Fruit fly (Drosophila melanogaster): ENCODE measurements around the gene CG14624.
A peak's percentile ranks its signal among the peaks of the same experiment; 100 is the strongest.

CG14624 gene

dm6 chrX:1209251-1210020 lies 2.9 kb downstream of the CG14624 start, which contains the start of gene CG11382 (continued):
- TF ChIP-seq zen (tag; optimal IDR thresholded peaks at IDR 0.05), result peak; percentile 37
- no peak for TF ChIP-seq CG2712 (tag; optimal IDR thresholded peaks at IDR 0.05)
- TF ChIP-seq row (GFP tag; IDR thresholded peaks at IDR 0.05), result no peak
- peak; percentile 78 for TF ChIP-seq CG4707 (GFP tag; optimal IDR thresholded peaks at IDR 0.05)
- TF ChIP-seq cad (GFP tag; optimal IDR thresholded peaks at IDR 0.05), result peak; percentile 79
- peak; percentile 20 for TF ChIP-seq CG8388 (GFP tag; optimal IDR thresholded peaks at IDR 0.05)
- TF ChIP-seq CG6654 (GFP tag; optimal IDR thresholded peaks at IDR 0.05), result peak; percentile 96
- TF ChIP-seq CG17802 (tag; optimal IDR thresholded peaks at IDR 0.05), result no peak
- 0 out of 4 replicates have a peak, but pooled peaks have one; percentile 39 for TF ChIP-seq Dll (GFP tag; IDR thresholded peaks at IDR 0.05; ENCODE audit: partially characterized antibody)
- peak; percentile 12 for TF ChIP-seq BEAF-32 (GFP tag; optimal IDR thresholded peaks at IDR 0.05)
- peak; percentile 10 to 57 for TF ChIP-seq Trl (optimal IDR thresholded peaks at IDR 0.05)
- TF ChIP-seq Trl (GFP tag; optimal IDR thresholded peaks at IDR 0.05), result no peak

- TF ChIP-seq Elba2 (GFP tag; optimal IDR thresholded peaks at IDR 0.05), result no peak
- TF ChIP-seq CTCF (GFP tag; optimal IDR thresholded peaks at IDR 0.05), result peak; percentile 45
- TF ChIP-seq CG8388 (GFP tag; optimal IDR thresholded peaks at IDR 0.05), result no peak
- TF ChIP-seq tap (tag; optimal IDR thresholded peaks at IDR 0.05), result no peak
- peak; percentile 86 for TF ChIP-seq bbx (GFP tag; IDR thresholded peaks at IDR 0.05; ENCODE audit: partially characterized antibody)
- TF ChIP-seq H15 (GFP tag; IDR thresholded peaks at IDR 0.05), result no peak
- peak; percentile 52 for TF ChIP-seq vnd (GFP tag; IDR thresholded peaks at IDR 0.05; ENCODE audit: partially characterized antibody)
- TF ChIP-seq Med (GFP tag), result peak; percentile 71
- TF ChIP-seq CG7357 (GFP tag; IDR thresholded peaks at IDR 0.05), result peak; percentile 46; the same call in 1 of the 3 replicates
- peak; percentile 85 for TF ChIP-seq CG6791 (GFP tag; IDR thresholded peaks at IDR 0.05; ENCODE audit: partially characterized antibody)
- TF ChIP-seq az2 (GFP tag; optimal IDR thresholded peaks at IDR 0.05), result no peak
- no peak for TF ChIP-seq ewg (GFP tag; optimal IDR thresholded peaks at IDR 0.05)
- TF ChIP-seq CG32532 (GFP tag; IDR thresholded peaks at IDR 0.05), result no peak
- peak; percentile 79 for TF ChIP-seq CG10267 (tag; optimal IDR thresholded peaks at IDR 0.05)
- TF ChIP-seq YL-1 (GFP tag; optimal IDR thresholded peaks at IDR 0.05), result peak; percentile 24
- TF ChIP-seq hbn (GFP tag; IDR thresholded peaks at IDR 0.05; ENCODE audit: partially characterized antibody), result peak; percentile 77; the same call in 1 of the 2 replicates
- no peak for TF ChIP-seq CG7556 (GFP tag; optimal IDR thresholded peaks at IDR 0.05)
- TF ChIP-seq Dp (GFP tag; optimal IDR thresholded peaks at IDR 0.05), result peak; percentile 76
- peak; percentile 81 for TF ChIP-seq Dref (GFP tag; IDR thresholded peaks at IDR 0.05)
- peak; percentile 68 for TF ChIP-seq inv (GFP tag; IDR thresholded peaks at IDR 0.05; ENCODE audit: partially characterized antibody)
- no peak for TF ChIP-seq ci (GFP tag; IDR thresholded peaks at IDR 0.05)
- TF ChIP-seq Sin3A (optimal IDR thresholded peaks at IDR 0.05), result peak; percentile 67
- no peak for TF ChIP-seq HLH3B (GFP tag; IDR thresholded peaks at IDR 0.05)
- no peak for TF ChIP-seq kay (GFP tag; optimal IDR thresholded peaks at IDR 0.05)
- peak; percentile 11 for TF ChIP-seq zen (tag; optimal IDR thresholded peaks at IDR 0.05)
- peak; percentile 95 for TF ChIP-seq Myb (GFP tag; optimal IDR thresholded peaks at IDR 0.05)
- peak; percentile 82 for TF ChIP-seq Sry-δ (GFP tag; optimal IDR thresholded peaks at IDR 0.05)
- peak; percentile 67 for TF ChIP-seq phol (tag; optimal IDR thresholded peaks at IDR 0.05)
- peak; percentile 76 for TF ChIP-seq unc-4 (GFP tag; IDR thresholded peaks at IDR 0.05; ENCODE audit: partially characterized antibody)
- peak; percentile 73 for TF ChIP-seq Dll (GFP tag; IDR thresholded peaks at IDR 0.05; ENCODE audit: partially characterized antibody)
- no peak for TF ChIP-seq Ravus (GFP tag; IDR thresholded peaks at IDR 0.05)
- no peak for TF ChIP-seq CG12299 (tag; optimal IDR thresholded peaks at IDR 0.05)
- TF ChIP-seq CG7963 (GFP tag; IDR thresholded peaks at IDR 0.05; ENCODE audit: partially characterized antibody), result peak; percentile 71; the same call in 1 of the 3 replicates
- TF ChIP-seq Hsf (GFP tag; optimal IDR thresholded peaks at IDR 0.05), result no peak
- TF ChIP-seq Scr (GFP tag; IDR thresholded peaks at IDR 0.05; ENCODE audit: partially characterized antibody), result peak; percentile 80
- no peak for TF ChIP-seq Hey (tag; optimal IDR thresholded peaks at IDR 0.05)
- TF ChIP-seq MESR4 (GFP tag; optimal IDR thresholded peaks at IDR 0.05), result peak; percentile 17
- peak; percentile 56 for TF ChIP-seq CG15479 (GFP tag; optimal IDR thresholded peaks at IDR 0.05)
- TF ChIP-seq CG30020 (tag; optimal IDR thresholded peaks at IDR 0.05), result peak; percentile 4
Measured at dm6 chrX:1215000-1215399, 8.5 kb downstream of the CG14624 start, which contains the start of gene CG11398. TSS of gene CG11398 (minus strand) at chrX:1215156.
